Fruit fly (Drosophila melanogaster) whole organism, embryonic: Measurements from ENCODE around the gene Ugt37D1.

Source experiments
- Bgb ChIP-seq: fragments of 200-800 bp; sonication (Bioruptor generic); IDR thresholded peaks from 2 replicates; pipeline ENCODE4 v1.3.6; 2022; ENCODE audit warnings: missing biosample characterization, missing genetic modification characterization; ENCODE audit not compliant: partially characterized antibody
- BtbVII ChIP-seq: fragments of 200-800 bp; sonication (Bioruptor generic); optimal IDR thresholded peaks from 3 replicates; lab custom pipeline; 2017; ENCODE audit warnings: missing biosample characterization, mild to moderate bottlenecking, missing genetic modification characterization
- CG13287 ChIP-seq: fragments of 200-800 bp; sonication (Bioruptor generic); IDR thresholded peaks from 2 replicates; pipeline ENCODE4 v1.3.6; 2022; ENCODE audit warnings: missing biosample characterization, missing genetic modification characterization; ENCODE audit not compliant: partially characterized antibody
- CG14667 ChIP-seq: fragments of 200-800 bp; sonication (Bioruptor generic); IDR thresholded peaks from 2 replicates; pipeline ENCODE4 v1.3.6; 2022; ENCODE audit warnings: missing biosample characterization, missing genetic modification characterization
- CG14860 ChIP-seq: fragments of 200-800 bp; sonication (Bioruptor generic); IDR thresholded peaks from 3 replicates; pipeline ENCODE4 v1.3.6; 2022; ENCODE audit warnings: missing biosample characterization, missing genetic modification characterization; ENCODE audit not compliant: partially characterized antibody
- CG17359 ChIP-seq: fragments of 200-800 bp; sonication (Bioruptor generic); optimal IDR thresholded peaks from 3 replicates; lab custom pipeline; 2018; ENCODE audit warnings: missing biosample characterization, mild to moderate bottlenecking, missing genetic modification characterization, moderate library complexity
- CG3995 ChIP-seq: fragments of 200-800 bp; sonication (Bioruptor generic); optimal IDR thresholded peaks from 3 replicates; lab custom pipeline; 2016; ENCODE audit warnings: missing biosample characterization, missing genetic modification characterization
- CG7839 ChIP-seq: fragments of 200-800 bp; sonication (Bioruptor generic); optimal IDR thresholded peaks from 3 replicates; lab custom pipeline; 2018; ENCODE audit warnings: missing biosample characterization, mild to moderate bottlenecking, missing genetic modification characterization, moderate library complexity
- Dbx ChIP-seq: fragments of 200-800 bp; sonication (Bioruptor generic); IDR thresholded peaks from 3 replicates; pipeline ENCODE4 v1.3.6; 2022; ENCODE audit warnings: missing biosample characterization, missing genetic modification characterization
- Dll ChIP-seq: fragments of 200-800 bp; sonication (Bioruptor generic); IDR thresholded peaks from 4 replicates; pipeline ENCODE4 v1.3.6; 2022; ENCODE audit warnings: missing biosample characterization, missing genetic modification characterization; ENCODE audit not compliant: partially characterized antibody
- Fer2 ChIP-seq: fragments of 200-800 bp; sonication (Bioruptor generic); optimal IDR thresholded peaks from 2 replicates; lab custom pipeline; 2018; ENCODE audit warnings: missing biosample characterization, mild to moderate bottlenecking, missing genetic modification characterization, moderate library complexity
- Fer3 ChIP-seq: fragments of 200-800 bp; sonication (Bioruptor generic); optimal IDR thresholded peaks from 2 replicates; lab custom pipeline; 2018; ENCODE audit warnings: missing biosample characterization, mild to moderate bottlenecking, missing genetic modification characterization, moderate library complexity
- Hsf ChIP-seq: fragments of 200-800 bp; sonication (Bioruptor generic); optimal IDR thresholded peaks from 3 replicates; lab custom pipeline; 2016; ENCODE audit warnings: missing biosample characterization, missing genetic modification characterization
- MESR4 ChIP-seq: fragments of 200-800 bp; sonication (Bioruptor generic); optimal IDR thresholded peaks from 2 replicates; lab custom pipeline; 2018; ENCODE audit warnings: missing biosample characterization, mild to moderate bottlenecking, missing genetic modification characterization, moderate library complexity
- Max ChIP-seq: fragments of 200-800 bp; sonication (Bioruptor generic); optimal IDR thresholded peaks from 2 replicates; lab custom pipeline; 2016; ENCODE audit warnings: missing biosample characterization, mild to moderate bottlenecking, missing genetic modification characterization
- Pdp1 ChIP-seq, 2 experiments: fragments of 200-800 bp; sonication (Bioruptor generic); optimal IDR thresholded peaks; 3 replicates each; lab custom pipeline; 2016; ENCODE audit warnings: missing biosample characterization in 2 of 2, missing genetic modification characterization in 2 of 2, mild to moderate bottlenecking in 1 of 2, moderate library complexity in 1 of 2
- Sin3A ChIP-seq: fragments of >200 bp; optimal IDR thresholded peaks from 2 replicates; lab custom pipeline; 2018
- Sry-δ ChIP-seq: fragments of 200-800 bp; sonication (Bioruptor generic); optimal IDR thresholded peaks from 2 replicates; lab custom pipeline; 2016; ENCODE audit warnings: missing biosample characterization, missing genetic modification characterization
- ac ChIP-seq: fragments of 200-800 bp; sonication (Bioruptor generic); optimal IDR thresholded peaks from 3 replicates; lab custom pipeline; 2017; ENCODE audit warnings: missing biosample characterization, mild to moderate bottlenecking, missing genetic modification characterization
- bbx ChIP-seq: fragments of 200-800 bp; sonication (Bioruptor generic); IDR thresholded peaks from 2 replicates; pipeline ENCODE4 v1.3.6; 2022; ENCODE audit warnings: missing biosample characterization, missing genetic modification characterization; ENCODE audit not compliant: partially characterized antibody
- crp ChIP-seq, 2 experiments: fragments of 200-800 bp; sonication (Bioruptor generic); optimal IDR thresholded peaks; 2 replicates in 1 of 2; 3 replicates in 1 of 2; lab custom pipeline; 2017; ENCODE audit warnings: missing biosample characterization in 2 of 2, missing genetic modification characterization in 2 of 2, mild to moderate bottlenecking in 1 of 2, moderate library complexity in 1 of 2
- cwo ChIP-seq: fragments of 200-800 bp; sonication (Bioruptor generic); optimal IDR thresholded peaks from 3 replicates; lab custom pipeline; 2017; ENCODE audit warnings: missing biosample characterization, missing genetic modification characterization, mild to moderate bottlenecking, moderate library complexity, missing genetic modification reagents
- fd96Cb ChIP-seq: fragments of 200-800 bp; sonication (Bioruptor generic); optimal IDR thresholded peaks from 2 replicates; lab custom pipeline; 2018; ENCODE audit warnings: missing biosample characterization, mild to moderate bottlenecking, missing genetic modification characterization, moderate library complexity
- fru ChIP-seq: fragments of >200 bp; optimal IDR thresholded peaks from 2 replicates; lab custom pipeline; 2017
- gcm2 ChIP-seq: fragments of 200-800 bp; sonication (Bioruptor generic); optimal IDR thresholded peaks from 2 replicates; lab custom pipeline; 2016; ENCODE audit warnings: missing biosample characterization, missing genetic modification characterization
- hb ChIP-seq: fragments of 200-800 bp; sonication (Bioruptor generic); IDR thresholded peaks from 3 replicates; pipeline ENCODE4 v1.3.6; 2022; ENCODE audit warnings: missing biosample characterization, missing genetic modification characterization; ENCODE audit not compliant: partially characterized antibody
- hkb ChIP-seq, 2 experiments: fragments of 200-800 bp in 1 of 2; fragments of >200 bp in 1 of 2; sonication (Bioruptor generic) in 1 of 2; IDR thresholded peaks in 1 of 2; optimal IDR thresholded peaks in 1 of 2; 2 replicates each; pipeline versions ENCODE4 v1.3.6 to Lab custom; 2017 to 2022; ENCODE audit warnings: missing biosample characterization in 1 of 2, missing genetic modification characterization in 1 of 2
- insv ChIP-seq, 2 experiments: fragments of 200-800 bp; sonication (Bioruptor generic); optimal IDR thresholded peaks; 3 replicates each; lab custom pipeline; 2016 to 2018; ENCODE audit warnings: missing biosample characterization in 2 of 2, missing genetic modification characterization in 2 of 2
- stwl ChIP-seq: fragments of 200-800 bp; sonication (Bioruptor generic); optimal IDR thresholded peaks from 3 replicates; lab custom pipeline; 2018; ENCODE audit warnings: missing biosample characterization, mild to moderate bottlenecking, missing genetic modification characterization, moderate library complexity
- zen ChIP-seq: fragments of 200-800 bp; sonication (Bioruptor generic); optimal IDR thresholded peaks from 3 replicates; lab custom pipeline; 2018; ENCODE audit warnings: missing biosample characterization, mild to moderate bottlenecking, missing genetic modification characterization, moderate library complexity
- zen2 ChIP-seq: fragments of 200-800 bp; sonication (Bioruptor generic); IDR thresholded peaks from 3 replicates; pipeline ENCODE4 v1.3.6; 2022; ENCODE audit warnings: missing biosample characterization, missing genetic modification characterization; ENCODE audit not compliant: partially characterized antibody

Gene Ugt37D1

DNA sequence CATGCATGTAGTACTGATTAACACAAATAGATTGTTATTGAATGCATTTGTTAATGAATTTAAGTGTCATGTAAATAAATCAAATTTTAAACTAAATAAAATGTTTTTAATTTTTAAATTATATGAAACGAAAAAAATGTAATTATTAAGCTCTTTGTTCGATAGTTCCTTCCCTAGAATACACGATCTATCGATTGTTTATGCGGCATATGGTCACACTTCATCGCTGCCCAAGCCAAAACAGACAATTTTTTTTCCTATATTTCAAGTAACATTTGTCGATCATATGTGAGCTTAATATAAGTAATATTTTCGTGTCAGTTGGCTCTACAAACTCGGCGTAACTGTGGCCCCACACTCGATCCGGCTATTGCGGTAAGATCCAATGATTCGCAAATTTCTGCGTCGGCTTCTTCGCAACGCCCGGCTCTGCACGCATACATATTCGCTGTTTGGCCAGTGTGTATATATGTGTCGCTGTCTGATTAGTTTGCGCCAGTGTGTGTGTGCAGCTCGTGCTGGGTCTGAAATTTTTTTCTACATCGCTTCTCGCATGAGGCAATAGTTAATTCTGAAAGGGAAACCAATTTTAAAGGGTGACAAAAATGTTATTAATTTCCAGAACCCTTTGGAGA is 28.2 kb downstream of the Ugt37D1 start, which contains the start of gene AspRS-m (continued):
- TF ChIP-seq fd96Cb, result peak; percentile 5
- peak; percentile 44; the same call in 1 of the 3 replicates for TF ChIP-seq Dbx
- TF ChIP-seq Dll (GFP tag; lab: Robert Waterston, UW), result peak; percentile 89
- no peak for TF ChIP-seq fru
- TF ChIP-seq zen2 (GFP tag; lab: Robert Waterston, UW), result peak; percentile 27; the same call in 1 of the 3 replicates
- peak; percentile 88 for TF ChIP-seq hb
- peak; percentile 7 for TF ChIP-seq CG3995 (GFP tag; lab: Kevin White, UChicago)
- TF ChIP-seq MESR4 (GFP tag; lab: Kevin White, UChicago), result peak; percentile 64
- TF ChIP-seq Bgb (GFP tag; lab: Robert Waterston, UW), result peak; percentile 88
- TF ChIP-seq insv (GFP tag; optimal IDR thresholded peaks at IDR 0.05; lab: Kevin White, UChicago), result peak in 1 of 2 experiments; percentile 40
- TF ChIP-seq zen, result peak; percentile 18
- TF ChIP-seq BtbVII (GFP tag; lab: Kevin White, UChicago), result no peak
- TF ChIP-seq crp (GFP tag; optimal IDR thresholded peaks at IDR 0.05; lab: Kevin White, UChicago), result no peak
- peak; percentile 89 for TF ChIP-seq bbx (GFP tag; lab: Robert Waterston, UW)
- TF ChIP-seq stwl (tag; lab: Kevin White, UChicago), result peak; percentile 66
- peak; percentile 45 for TF ChIP-seq Sin3A (lab: Kevin White, UChicago)
- peak; percentile 82 for TF ChIP-seq Sry-δ (GFP tag; lab: Kevin White, UChicago)
- peak; percentile 24 for TF ChIP-seq Hsf

DNA sequence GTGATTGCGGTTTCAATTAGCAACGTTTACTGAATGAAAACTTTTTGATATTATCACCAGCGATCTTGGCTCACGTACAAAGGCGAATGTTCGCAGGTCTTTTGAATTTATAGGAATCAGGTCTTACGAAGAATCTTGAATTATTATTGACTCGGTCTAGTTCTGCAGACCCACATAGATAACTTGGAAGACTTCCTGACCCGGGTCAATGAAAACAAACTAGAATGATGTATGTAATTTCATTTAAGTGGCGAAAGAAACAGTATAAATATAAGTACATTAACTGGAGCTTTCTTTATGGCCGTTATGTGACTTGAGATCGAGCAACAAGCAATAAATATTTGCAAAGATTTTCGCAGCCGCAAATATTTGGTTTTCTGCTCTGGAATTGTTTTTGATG is 35.6 kb downstream of the Ugt37D1 start, which contains the start of gene CG13282:
Gene CG13282, minus strand, starts transcription at position 101 of the 400 bp plus-strand sequence.
- no peak for TF ChIP-seq gcm2 (GFP tag; lab: Kevin White, UChicago)

DNA sequence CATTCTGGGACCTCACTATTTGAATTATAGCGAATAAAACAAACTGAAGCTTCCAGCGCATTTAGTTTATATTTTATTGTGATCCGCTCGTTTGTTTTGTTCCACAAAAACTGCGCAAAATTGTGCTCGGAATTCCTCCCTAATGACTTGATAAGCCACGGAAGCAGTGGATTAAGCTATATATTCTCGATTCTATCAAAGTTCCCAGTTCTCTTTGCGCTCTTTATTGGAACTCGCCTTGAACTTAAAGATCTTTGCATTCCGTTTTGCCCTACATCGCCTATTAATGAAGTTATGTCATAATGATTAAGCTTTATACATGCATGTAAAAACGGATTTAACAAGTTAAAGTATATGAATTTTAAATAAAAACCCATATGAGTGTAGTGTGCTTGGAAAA is 38.3 kb downstream of the Ugt37D1 start, which contains the start of gene Nepl9:
Gene Nepl9, minus strand, starts transcription at position 101 of the 400 bp plus-strand sequence.
- TF ChIP-seq CG14667 (GFP tag; lab: Robert Waterston, UW) (no peak), Pdp1 (GFP tag; optimal IDR thresholded peaks at IDR 0.05; lab: Kevin White, UChicago) (peak in 1 of 2 experiments; percentile 5)
- TF ChIP-seq, all 482 proteins: peak for 1

DNA sequence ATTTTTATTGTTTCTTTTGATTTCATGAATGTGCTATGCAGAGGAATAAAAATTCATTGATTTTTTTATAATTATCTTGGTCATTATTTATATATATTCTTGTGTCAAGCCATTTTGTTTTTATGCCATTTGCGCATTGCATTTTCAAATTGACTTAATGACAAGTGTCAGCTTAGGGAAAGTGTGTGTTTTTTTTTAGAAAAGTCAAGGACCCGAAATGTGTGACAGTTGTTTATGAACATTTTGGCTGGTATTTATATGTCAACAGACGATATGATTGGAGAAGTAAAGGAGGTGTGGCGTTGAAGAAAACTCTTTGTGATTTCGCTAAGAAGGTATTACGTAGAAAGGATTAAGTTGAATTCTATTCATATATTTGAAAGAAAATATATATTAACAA is 38.8 kb downstream of the Ugt37D1 start, which contains the start of the genes SclA and SclB:
Gene SclA, plus strand, starts transcription at position 301 of the 400 bp plus-strand sequence.
Gene SclB, plus strand, starts transcription at position 301 of the 400 bp plus-strand sequence.
- TF ChIP-seq cwo (GFP tag; lab: Kevin White, UChicago), result no peak
- TF ChIP-seq CG14860, result no peak
- no peak for TF ChIP-seq crp (GFP tag; optimal IDR thresholded peaks at IDR 0.05; lab: Kevin White, UChicago)
- TF ChIP-seq Fer3 (tag; lab: Kevin White, UChicago), result no peak
- no peak for TF ChIP-seq ac
- no peak for TF ChIP-seq CG17359 (tag; lab: Kevin White, UChicago)
- TF ChIP-seq Max (GFP tag; lab: Kevin White, UChicago), result no peak
- no peak for TF ChIP-seq CG7839
- no peak for TF ChIP-seq Fer2 (tag; lab: Kevin White, UChicago)
- no peak for TF ChIP-seq CG13287
- no peak for TF ChIP-seq hkb (optimal IDR thresholded peaks at IDR 0.05; lab: Kevin White, UChicago)
- no peak for TF ChIP-seq hkb (GFP tag; IDR thresholded peaks at IDR 0.05; lab: Robert Waterston, UW)
